Fruit fly (Drosophila melanogaster) whole organism, embryonic: Measurements from ENCODE around the gene CG14715.

ENCODE experiments used
- Abd-B ChIP-seq: fragments of 200-800 bp; sonication (Bioruptor generic); optimal IDR thresholded peaks from 2 replicates; lab custom pipeline; 2018; ENCODE audit warnings: missing biosample characterization, mild to moderate bottlenecking, missing genetic modification characterization, moderate library complexity
- Asciz ChIP-seq: fragments of 200-800 bp; sonication (Bioruptor generic); optimal IDR thresholded peaks from 2 replicates; lab custom pipeline; 2017; ENCODE audit warnings: missing biosample characterization, mild to moderate bottlenecking, missing genetic modification characterization, missing genetic modification reagents
- CG10321 ChIP-seq: fragments of 200-800 bp; sonication (Bioruptor generic); IDR thresholded peaks from 2 replicates; pipeline ENCODE4 v1.3.6; 2022; ENCODE audit warnings: missing biosample characterization, missing genetic modification characterization
- CG10959 ChIP-seq: fragments of 200-800 bp; sonication (Bioruptor generic); IDR thresholded peaks from 2 replicates; pipeline ENCODE4 v1.3.6; 2022; ENCODE audit warnings: missing biosample characterization, missing genetic modification characterization
- CG11085 ChIP-seq: fragments of 200-800 bp; sonication (Bioruptor generic); IDR thresholded peaks from 2 replicates; pipeline ENCODE4 v1.3.6; 2022; ENCODE audit warnings: missing biosample characterization, missing genetic modification characterization
- CG11093 ChIP-seq: fragments of 200-800 bp; sonication (Bioruptor generic); IDR thresholded peaks from 3 replicates; pipeline ENCODE4 v1.3.6; 2022; ENCODE audit warnings: missing biosample characterization, missing genetic modification characterization
- CG11247 ChIP-seq: fragments of 200-800 bp; sonication (Bioruptor generic); IDR thresholded peaks from 2 replicates; pipeline ENCODE4 v1.3.6; 2022; ENCODE audit warnings: missing biosample characterization, missing genetic modification characterization
- CG11398 ChIP-seq: fragments of 200-800 bp; sonication (Bioruptor generic); optimal IDR thresholded peaks from 2 replicates; lab custom pipeline; 2016; ENCODE audit warnings: missing biosample characterization, missing genetic modification characterization
- CG12942 ChIP-seq: fragments of 200-800 bp; sonication (Bioruptor generic); optimal IDR thresholded peaks from 3 replicates; lab custom pipeline; 2016; ENCODE audit warnings: missing biosample characterization, missing genetic modification characterization
- CG14667 ChIP-seq: fragments of 200-800 bp; sonication (Bioruptor generic); IDR thresholded peaks from 2 replicates; pipeline ENCODE4 v1.3.6; 2022; ENCODE audit warnings: missing biosample characterization, missing genetic modification characterization
- CG15696 ChIP-seq: fragments of 200-800 bp; sonication (Bioruptor generic); optimal IDR thresholded peaks from 2 replicates; lab custom pipeline; 2019; ENCODE audit warnings: missing biosample characterization, mild to moderate bottlenecking, missing genetic modification characterization, moderate library complexity
- CG1602 ChIP-seq: fragments of 200-800 bp; sonication (Bioruptor generic); optimal IDR thresholded peaks from 3 replicates; lab custom pipeline; 2016; ENCODE audit warnings: missing biosample characterization, missing genetic modification characterization
- CG16813 ChIP-seq: fragments of 200-800 bp; sonication (Bioruptor generic); IDR thresholded peaks from 3 replicates; pipeline ENCODE4 v1.3.6; 2022; ENCODE audit warnings: missing biosample characterization, missing genetic modification characterization; ENCODE audit not compliant: partially characterized antibody
- CG17361 ChIP-seq: fragments of 200-800 bp; sonication (Bioruptor generic); IDR thresholded peaks from 3 replicates; pipeline ENCODE4 v1.3.6; 2022; ENCODE audit warnings: missing biosample characterization, missing genetic modification characterization
- CG17612 ChIP-seq: fragments of 200-800 bp; sonication (Bioruptor generic); IDR thresholded peaks from 2 replicates; pipeline ENCODE4 v1.3.6; 2022; ENCODE audit warnings: missing biosample characterization, missing genetic modification characterization
- CG18262 ChIP-seq: fragments of 200-800 bp; optimal IDR thresholded peaks from 3 replicates; lab custom pipeline; 2019; ENCODE audit warnings: missing biosample characterization, mild to moderate bottlenecking, missing genetic modification characterization, moderate library complexity
- CG18619 ChIP-seq: fragments of 200-800 bp; sonication (Bioruptor generic); optimal IDR thresholded peaks from 3 replicates; lab custom pipeline; 2017; ENCODE audit warnings: missing biosample characterization, mild to moderate bottlenecking, missing genetic modification characterization
- CG2202 ChIP-seq: fragments of 200-800 bp; sonication (Bioruptor generic); optimal IDR thresholded peaks from 2 replicates; lab custom pipeline; 2018; ENCODE audit warnings: missing biosample characterization, mild to moderate bottlenecking, missing genetic modification characterization
- CG2712 ChIP-seq: fragments of 200-800 bp; optimal IDR thresholded peaks from 3 replicates; lab custom pipeline; 2019; ENCODE audit warnings: missing biosample characterization, mild to moderate bottlenecking, missing genetic modification characterization, moderate library complexity
- CG30403 ChIP-seq: fragments of 200-800 bp; sonication (Bioruptor generic); optimal IDR thresholded peaks from 3 replicates; lab custom pipeline; 2016; ENCODE audit warnings: missing biosample characterization, missing genetic modification characterization
- CG3281 ChIP-seq: fragments of 200-800 bp; sonication (Bioruptor generic); optimal IDR thresholded peaks from 3 replicates; lab custom pipeline; 2017; ENCODE audit warnings: missing biosample characterization, mild to moderate bottlenecking, missing genetic modification characterization
- CG3726 ChIP-seq: fragments of 200-800 bp; sonication (Bioruptor generic); IDR thresholded peaks from 3 replicates; pipeline ENCODE4, ENCODE4 v1.3.6; 2022; ENCODE audit warnings: missing biosample characterization, missing genetic modification characterization
- CG6254 ChIP-seq: fragments of 200-800 bp; sonication (Bioruptor generic); optimal IDR thresholded peaks from 3 replicates; lab custom pipeline; 2017; ENCODE audit warnings: mild to moderate bottlenecking, missing biosample characterization, missing genetic modification reagents, missing genetic modification characterization
- CG6654 ChIP-seq: fragments of 200-800 bp; sonication (Bioruptor generic); optimal IDR thresholded peaks from 2 replicates; lab custom pipeline; 2017; ENCODE audit warnings: missing biosample characterization, mild to moderate bottlenecking, missing genetic modification characterization
- CG9215 ChIP-seq: fragments of 200-800 bp; sonication (Bioruptor generic); IDR thresholded peaks from 2 replicates; pipeline ENCODE4 v1.3.6; 2022; ENCODE audit warnings: missing biosample characterization, missing genetic modification characterization
- Dbx ChIP-seq: fragments of 200-800 bp; sonication (Bioruptor generic); IDR thresholded peaks from 3 replicates; pipeline ENCODE4 v1.3.6; 2022; ENCODE audit warnings: missing biosample characterization, missing genetic modification characterization
- Doc2 ChIP-seq: fragments of 200-800 bp; sonication (Bioruptor generic); IDR thresholded peaks from 2 replicates; pipeline ENCODE4 v1.3.6; 2022; ENCODE audit warnings: missing biosample characterization, missing genetic modification characterization
- ERR ChIP-seq: fragments of 200-800 bp; sonication (Bioruptor generic); optimal IDR thresholded peaks from 2 replicates; lab custom pipeline; 2016; ENCODE audit warnings: missing biosample characterization, missing genetic modification characterization
- Ets65A ChIP-seq: fragments of 200-800 bp; sonication (Bioruptor generic); peaks from one replicate; lab custom pipeline; 2016; ENCODE audit warnings: missing biosample characterization, missing genetic modification characterization
- GATAe ChIP-seq: fragments of 200-800 bp; sonication (Bioruptor generic); conservative IDR thresholded peaks from 2 replicates; pipeline ENCODE4 v1.3.6; 2022; ENCODE audit warnings: missing biosample characterization, missing genetic modification characterization
- Hsf ChIP-seq: fragments of 200-800 bp; sonication (Bioruptor generic); optimal IDR thresholded peaks from 3 replicates; lab custom pipeline; 2016; ENCODE audit warnings: missing biosample characterization, missing genetic modification characterization
- Lhr ChIP-seq: fragments of 200-800 bp; sonication (Bioruptor generic); optimal IDR thresholded peaks from 3 replicates; lab custom pipeline; 2017; ENCODE audit warnings: mild to moderate bottlenecking, missing biosample characterization, missing genetic modification reagents, missing genetic modification characterization
- Side ChIP-seq: fragments of 200-800 bp; sonication (Bioruptor generic); optimal IDR thresholded peaks from 2 replicates; lab custom pipeline; 2016; ENCODE audit warnings: missing biosample characterization, missing genetic modification characterization
- Vsx1 ChIP-seq: fragments of 200-800 bp; sonication (Bioruptor generic); optimal IDR thresholded peaks from 2 replicates; lab custom pipeline; 2017; ENCODE audit warnings: missing biosample characterization, mild to moderate bottlenecking, missing genetic modification characterization, missing genetic modification reagents
- bcd ChIP-seq: fragments of 200-800 bp; sonication (Bioruptor generic); optimal IDR thresholded peaks from 2 replicates; lab custom pipeline; 2017; ENCODE audit warnings: missing biosample characterization, mild to moderate bottlenecking, missing genetic modification characterization
- croc ChIP-seq: fragments of 200-800 bp; sonication (Bioruptor generic); conservative IDR thresholded peaks from 3 replicates; pipeline ENCODE4 v1.3.6; 2022; ENCODE audit warnings: missing biosample characterization, missing genetic modification characterization
- cwo ChIP-seq: fragments of 200-800 bp; sonication (Bioruptor generic); optimal IDR thresholded peaks from 3 replicates; lab custom pipeline; 2017; ENCODE audit warnings: missing biosample characterization, missing genetic modification characterization, mild to moderate bottlenecking, moderate library complexity, missing genetic modification reagents
- dan ChIP-seq: fragments of 200-800 bp; sonication (Bioruptor generic); IDR thresholded peaks from 2 replicates; pipeline ENCODE4 v1.3.6; 2022; ENCODE audit warnings: missing biosample characterization, missing genetic modification characterization
- dmrt99B ChIP-seq: fragments of 200-800 bp; sonication (Bioruptor generic); optimal IDR thresholded peaks from 2 replicates; lab custom pipeline; 2018; ENCODE audit warnings: missing biosample characterization, mild to moderate bottlenecking, missing genetic modification characterization, moderate library complexity
- exex ChIP-seq: fragments of 200-800 bp; sonication (Bioruptor generic); optimal IDR thresholded peaks from 4 replicates; lab custom pipeline; 2018; ENCODE audit warnings: missing biosample characterization, mild to moderate bottlenecking, missing genetic modification characterization, moderate library complexity
- eyg ChIP-seq: fragments of 200-800 bp; sonication (Bioruptor generic); optimal IDR thresholded peaks from 3 replicates; lab custom pipeline; 2016; ENCODE audit warnings: missing biosample characterization, missing genetic modification characterization
- fd96Cb ChIP-seq: fragments of 200-800 bp; sonication (Bioruptor generic); optimal IDR thresholded peaks from 2 replicates; lab custom pipeline; 2018; ENCODE audit warnings: missing biosample characterization, mild to moderate bottlenecking, missing genetic modification characterization, moderate library complexity
- fu2 ChIP-seq: fragments of 200-800 bp; sonication (Bioruptor generic); optimal IDR thresholded peaks from 2 replicates; lab custom pipeline; 2016; ENCODE audit warnings: missing biosample characterization, missing genetic modification characterization
- hbn ChIP-seq: fragments of 200-800 bp; sonication (Bioruptor generic); IDR thresholded peaks from 2 replicates; pipeline ENCODE4 v1.3.6; 2022; ENCODE audit warnings: missing biosample characterization, missing genetic modification characterization; ENCODE audit not compliant: partially characterized antibody
- lola ChIP-seq, 3 experiments: fragments of >200 bp in 2 of 3; fragments of 200-800 bp in 1 of 3; sonication (Bioruptor generic) in 1 of 3; optimal IDR thresholded peaks; 2 replicates each; lab custom pipeline; 2017 to 2019; ENCODE audit warnings: missing biosample characterization in 3 of 3, missing genetic modification characterization in 3 of 3, mild to moderate bottlenecking in 1 of 3, moderate library complexity in 1 of 3
- pho ChIP-seq: fragments of 200-800 bp; sonication (Bioruptor generic); optimal IDR thresholded peaks from 2 replicates; lab custom pipeline; 2016; ENCODE audit warnings: missing biosample characterization, missing genetic modification characterization
- repo ChIP-seq: fragments of 200-800 bp; sonication (Bioruptor generic); optimal IDR thresholded peaks from 2 replicates; lab custom pipeline; 2016; ENCODE audit warnings: missing biosample characterization, missing genetic modification characterization
- sd ChIP-seq: fragments of 200-800 bp; sonication (Bioruptor generic); optimal IDR thresholded peaks from 3 replicates; lab custom pipeline; 2018; ENCODE audit warnings: missing biosample characterization, mild to moderate bottlenecking, missing genetic modification characterization, moderate library complexity
- sim ChIP-seq: fragments of 200-800 bp; sonication (Bioruptor generic); IDR thresholded peaks from 2 replicates; pipeline ENCODE4 v1.3.6; 2022; ENCODE audit warnings: missing biosample characterization, missing genetic modification characterization
- slbo ChIP-seq: fragments of 200-800 bp; sonication (Bioruptor generic); IDR thresholded peaks from 2 replicates; pipeline ENCODE4 v1.3.6; 2022; ENCODE audit warnings: missing biosample characterization, missing genetic modification characterization
- sna ChIP-seq: fragments of 200-800 bp; sonication (Bioruptor generic); IDR thresholded peaks from 2 replicates; pipeline ENCODE4 v1.3.6; 2022; ENCODE audit warnings: missing biosample characterization, missing genetic modification characterization; ENCODE audit not compliant: partially characterized antibody
- tgo ChIP-seq: fragments of 200-800 bp; sonication (Bioruptor generic); IDR thresholded peaks from 3 replicates; pipeline ENCODE4 v1.3.6; 2022; ENCODE audit warnings: missing biosample characterization, missing genetic modification characterization

CG14715 gene

dm6 chr3R:11663441-11663840 is 10.6 kb upstream of the CG14715 start (continued):
- TF ChIP-seq CG14667 (no peak), Asciz (GFP tag; lab: Kevin White, UChicago) (peak; percentile 45), hbn (GFP tag; lab: Robert Waterston, UW) (no peak), sd (tag; lab: Kevin White, UChicago) (peak; percentile 66), CG10959 (GFP tag; lab: Robert Waterston, UW) (no peak), CG9215 (no peak), Dbx (GFP tag; lab: Robert Waterston, UW) (no peak), CG3726 (GFP tag; lab: Robert Waterston, UW) (no peak), CG2712 (peak; percentile 57), repo (GFP tag; lab: Kevin White, UChicago) (no peak), GATAe (no peak), fd96Cb (tag; lab: Kevin White, UChicago) (peak; percentile 56), CG30403 (GFP tag; lab: Kevin White, UChicago) (peak; percentile 35), Side (GFP tag; lab: Kevin White, UChicago) (no peak), CG11093 (0 out of 3 replicates have a peak, but pooled peaks have one; percentile 12), sim (GFP tag; lab: Robert Waterston, UW) (no peak), eyg (GFP tag; lab: Kevin White, UChicago) (no peak), ERR (GFP tag; lab: Kevin White, UChicago) (no peak), CG16813 (GFP tag; lab: Robert Waterston, UW) (no peak), CG15696 (no peak), dan (GFP tag; lab: Robert Waterston, UW) (no peak), bcd (peak; percentile 7), tgo (GFP tag; lab: Robert Waterston, UW) (peak; percentile 39; the same call in 1 of the 3 replicates), CG18619 (GFP tag; lab: Kevin White, UChicago) (no peak), Abd-B (peak; percentile 49), Lhr (GFP tag; lab: Kevin White, UChicago) (no peak), CG11085 (GFP tag; lab: Robert Waterston, UW) (no peak), sna (GFP tag; lab: Robert Waterston, UW) (no peak), CG11398 (GFP tag; lab: Kevin White, UChicago) (no peak), CG12942 (GFP tag; lab: Kevin White, UChicago) (peak; percentile 11), cwo (peak; percentile 31), slbo (GFP tag; lab: Robert Waterston, UW) (peak; percentile 30; the same call in 1 of the 2 replicates), fu2 (GFP tag; lab: Kevin White, UChicago) (no peak), CG6654 (no peak), exex (tag; lab: Kevin White, UChicago) (no peak), CG17612 (no peak), CG2202 (no peak), CG3281 (GFP tag; lab: Kevin White, UChicago) (no peak), CG17361 (GFP tag; lab: Robert Waterston, UW) (peak; percentile 64; the same call in 2 of the 3 replicates), Doc2 (GFP tag; lab: Robert Waterston, UW) (no peak), CG10321 (GFP tag; lab: Robert Waterston, UW) (no peak), Hsf (GFP tag; lab: Kevin White, UChicago) (peak; percentile 20), croc (GFP tag; lab: Robert Waterston, UW) (no peak), dmrt99B (tag; lab: Kevin White, UChicago) (peak; percentile 82), Ets65A (GFP tag; lab: Kevin White, UChicago) (no peak), pho (GFP tag; lab: Kevin White, UChicago) (no peak), Vsx1 (GFP tag; lab: Kevin White, UChicago) (no peak), CG18262 (peak; percentile 68), lola (GFP tag; optimal IDR thresholded peaks at IDR 0.05; lab: Kevin White, UChicago) (peak in 1 of 3 experiments; percentile 7), CG6254 (GFP tag; lab: Kevin White, UChicago) (no peak), CG1602 (no peak), CG11247 (GFP tag; lab: Robert Waterston, UW) (no peak)
